Fruit fly (Drosophila melanogaster) whole organism, embryonic: ENCODE data around the gene IntS14.
A peak's percentile ranks its signal among the peaks of the same experiment; 100 is the strongest.

ENCODE experiments used
- CG10147 ChIP-seq: fragments of 200-800 bp; sonication (Bioruptor generic); optimal IDR thresholded peaks from 2 replicates; lab custom pipeline; 2019; ENCODE audit warnings: missing biosample characterization, mild to moderate bottlenecking, missing genetic modification characterization, moderate library complexity
- CG12299 ChIP-seq: fragments of 200-800 bp; sonication (Bioruptor generic); optimal IDR thresholded peaks from 2 replicates; lab custom pipeline; 2018; ENCODE audit warnings: missing biosample characterization, mild to moderate bottlenecking, missing genetic modification characterization
- CG13287 ChIP-seq: fragments of 200-800 bp; sonication (Bioruptor generic); IDR thresholded peaks from 2 replicates; pipeline ENCODE4 v1.3.6; 2022; ENCODE audit warnings: missing biosample characterization, missing genetic modification characterization; ENCODE audit not compliant: partially characterized antibody
- CG13894 ChIP-seq: fragments of 200-800 bp; sonication (Bioruptor generic); optimal IDR thresholded peaks from 3 replicates; lab custom pipeline; 2018; ENCODE audit warnings: missing biosample characterization, mild to moderate bottlenecking, missing genetic modification characterization, moderate library complexity
- CG14441 ChIP-seq: fragments of 200-800 bp; sonication (Bioruptor generic); IDR thresholded peaks from 2 replicates; pipeline ENCODE4 v1.3.6; 2022; ENCODE audit warnings: missing biosample characterization, missing genetic modification characterization
- CG15269 ChIP-seq: fragments of 200-800 bp; sonication (Bioruptor generic); optimal IDR thresholded peaks from 2 replicates; lab custom pipeline; 2018; ENCODE audit warnings: missing biosample characterization, mild to moderate bottlenecking, missing genetic modification characterization, moderate library complexity
- CG15601 ChIP-seq: fragments of 200-800 bp; sonication (Bioruptor generic); optimal IDR thresholded peaks from 3 replicates; lab custom pipeline; 2019; ENCODE audit warnings: missing biosample characterization, mild to moderate bottlenecking, missing genetic modification characterization, moderate library complexity
- CG17359 ChIP-seq: fragments of 200-800 bp; sonication (Bioruptor generic); optimal IDR thresholded peaks from 3 replicates; lab custom pipeline; 2018; ENCODE audit warnings: missing biosample characterization, mild to moderate bottlenecking, missing genetic modification characterization, moderate library complexity
- CG17612 ChIP-seq: fragments of 200-800 bp; sonication (Bioruptor generic); IDR thresholded peaks from 2 replicates; pipeline ENCODE4 v1.3.6; 2022; ENCODE audit warnings: missing biosample characterization, missing genetic modification characterization
- CG1792 ChIP-seq: fragments of 200-800 bp; sonication (Bioruptor generic); optimal IDR thresholded peaks from 2 replicates; lab custom pipeline; 2016; ENCODE audit warnings: missing biosample characterization, missing genetic modification characterization
- CG18011 ChIP-seq: fragments of 200-800 bp; sonication (Bioruptor generic); optimal IDR thresholded peaks from 2 replicates; lab custom pipeline; 2017; ENCODE audit warnings: missing biosample characterization, missing genetic modification characterization, mild to moderate bottlenecking, moderate library complexity, missing genotype
- CG2120 ChIP-seq: fragments of 200-800 bp; sonication (Bioruptor generic); optimal IDR thresholded peaks from 3 replicates; lab custom pipeline; 2016; ENCODE audit warnings: missing biosample characterization, missing genetic modification characterization
- CG2875 ChIP-seq: fragments of 200-800 bp; sonication (Bioruptor generic); optimal IDR thresholded peaks from 2 replicates; lab custom pipeline; 2017; ENCODE audit warnings: missing biosample characterization, mild to moderate bottlenecking, missing genetic modification characterization, missing genetic modification reagents
- CG4404 ChIP-seq: fragments of 200-800 bp; sonication (Bioruptor generic); IDR thresholded peaks from 2 replicates; pipeline ENCODE4 v1.3.6; 2022; ENCODE audit warnings: missing biosample characterization, missing genetic modification characterization
- CG7786 ChIP-seq: fragments of 200-800 bp; sonication (Bioruptor generic); optimal IDR thresholded peaks from 2 replicates; lab custom pipeline; 2016; ENCODE audit warnings: missing biosample characterization, missing genetic modification characterization
- CG8290 ChIP-seq, 3 experiments: fragments of 200-800 bp; sonication (Bioruptor generic); optimal IDR thresholded peaks; 2 replicates each; lab custom pipeline; 2016 to 2019; ENCODE audit warnings: missing biosample characterization in 3 of 3, missing genetic modification characterization in 3 of 3, mild to moderate bottlenecking in 2 of 3, moderate library complexity in 1 of 3
- CG8765 ChIP-seq: fragments of 200-800 bp; sonication (Bioruptor generic); IDR thresholded peaks from 2 replicates; pipeline ENCODE4 v1.3.6; 2022; ENCODE audit warnings: missing biosample characterization, missing genetic modification characterization
- CG8924 ChIP-seq: fragments of 200-800 bp; optimal IDR thresholded peaks from 3 replicates; lab custom pipeline; 2019; ENCODE audit warnings: missing biosample characterization, mild to moderate bottlenecking, missing genetic modification characterization, moderate library complexity
- Dek ChIP-seq: fragments of 200-800 bp; sonication (Bioruptor generic); optimal IDR thresholded peaks from 3 replicates; lab custom pipeline; 2019; ENCODE audit warnings: missing biosample characterization, mild to moderate bottlenecking, missing genetic modification characterization, moderate library complexity
- Dp ChIP-seq: fragments of 200-800 bp; sonication (Bioruptor generic); optimal IDR thresholded peaks from 2 replicates; lab custom pipeline; 2018; ENCODE audit warnings: missing biosample characterization, mild to moderate bottlenecking, missing genetic modification characterization, moderate library complexity
- Ets97D ChIP-seq: fragments of 200-800 bp; sonication (Bioruptor generic); optimal IDR thresholded peaks from 3 replicates; lab custom pipeline; 2016; ENCODE audit warnings: missing biosample characterization, missing genetic modification characterization
- Fer2 ChIP-seq: fragments of 200-800 bp; sonication (Bioruptor generic); optimal IDR thresholded peaks from 2 replicates; lab custom pipeline; 2018; ENCODE audit warnings: missing biosample characterization, mild to moderate bottlenecking, missing genetic modification characterization, moderate library complexity
- H15 ChIP-seq: fragments of 200-800 bp; sonication (Bioruptor generic); IDR thresholded peaks from 3 replicates; pipeline ENCODE4 v1.3.6; 2022; ENCODE audit warnings: missing biosample characterization, missing genetic modification characterization
- H2.0 ChIP-seq: fragments of 200-800 bp; sonication (Bioruptor generic); IDR thresholded peaks from 2 replicates; pipeline ENCODE4 v1.3.6; 2022; ENCODE audit warnings: missing biosample characterization, missing genetic modification characterization
- MBD-R2 ChIP-seq: fragments of 200-800 bp; sonication (Bioruptor generic); IDR thresholded peaks from 2 replicates; pipeline ENCODE4 v1.3.6; 2022; ENCODE audit warnings: missing biosample characterization, missing genetic modification characterization
- Med ChIP-seq: fragments of 200-800 bp; sonication (Bioruptor generic); peaks from one replicate; lab custom pipeline; 2016; ENCODE audit warnings: missing biosample characterization, missing genetic modification characterization, mild to moderate bottlenecking, inconsistent platforms, moderate library complexity
- Oaz ChIP-seq: fragments of 200-800 bp; sonication (Bioruptor generic); IDR thresholded peaks from 2 replicates; pipeline ENCODE4 v1.3.6; 2022; ENCODE audit warnings: missing biosample characterization, missing genetic modification characterization
- Spps ChIP-seq: fragments of 200-800 bp; sonication (Bioruptor generic); optimal IDR thresholded peaks from 2 replicates; lab custom pipeline; 2018; ENCODE audit warnings: missing biosample characterization, mild to moderate bottlenecking, missing genetic modification characterization
- Taf1 ChIP-seq: fragments of 200-800 bp; sonication (Bioruptor generic); IDR thresholded peaks from 2 replicates; pipeline ENCODE4 v1.3.6; 2022; ENCODE audit warnings: missing biosample characterization, missing genetic modification characterization
- Tbp ChIP-seq: fragments of >200 bp; optimal IDR thresholded peaks from 2 replicates; lab custom pipeline; 2018; ENCODE audit warnings: missing biosample characterization, missing genetic modification characterization
- bbx ChIP-seq: fragments of 200-800 bp; sonication (Bioruptor generic); IDR thresholded peaks from 2 replicates; pipeline ENCODE4 v1.3.6; 2022; ENCODE audit warnings: missing biosample characterization, missing genetic modification characterization; ENCODE audit not compliant: partially characterized antibody
- bsh ChIP-seq, 2 experiments: fragments of 200-800 bp; sonication (Bioruptor generic); optimal IDR thresholded peaks; 2 replicates each; lab custom pipeline; 2017 to 2018; ENCODE audit warnings: mild to moderate bottlenecking in 2 of 2, missing biosample characterization in 2 of 2, missing genetic modification characterization in 2 of 2, moderate library complexity in 1 of 2
- chif ChIP-seq, 2 experiments: fragments of 200-800 bp; sonication (Bioruptor generic); optimal IDR thresholded peaks; 3 replicates each; lab custom pipeline; 2016; ENCODE audit warnings: missing biosample characterization in 2 of 2, missing genetic modification characterization in 2 of 2
- crp ChIP-seq, 2 experiments: fragments of 200-800 bp; sonication (Bioruptor generic); optimal IDR thresholded peaks; 2 replicates in 1 of 2; 3 replicates in 1 of 2; lab custom pipeline; 2017; ENCODE audit warnings: missing biosample characterization in 2 of 2, missing genetic modification characterization in 2 of 2, mild to moderate bottlenecking in 1 of 2, moderate library complexity in 1 of 2
- en ChIP-seq: fragments of 200-800 bp; sonication (Bioruptor generic); optimal IDR thresholded peaks from 2 replicates; lab custom pipeline; 2016; ENCODE audit warnings: missing biosample characterization, missing genetic modification characterization
- fd96Cb ChIP-seq: fragments of 200-800 bp; sonication (Bioruptor generic); optimal IDR thresholded peaks from 2 replicates; lab custom pipeline; 2018; ENCODE audit warnings: missing biosample characterization, mild to moderate bottlenecking, missing genetic modification characterization, moderate library complexity
- knrl ChIP-seq: fragments of 200-800 bp; sonication (Bioruptor generic); IDR thresholded peaks from 3 replicates; pipeline ENCODE4 v1.3.6; 2022; ENCODE audit warnings: missing biosample characterization, missing genetic modification characterization; ENCODE audit not compliant: partially characterized antibody
- pan ChIP-seq, 4 experiments: fragments of >200 bp in 3 of 4; fragments of 200-800 bp in 1 of 4; sonication (Bioruptor generic) in 1 of 4; optimal IDR thresholded peaks in 3 of 4; IDR thresholded peaks in 1 of 4; 2 replicates each; pipeline versions ENCODE4 v1.3.6 to Lab custom; 2017 to 2022; ENCODE audit warnings: missing biosample characterization in 2 of 4, missing genetic modification characterization in 2 of 4, mixed read lengths in 1 of 4
- run ChIP-seq: fragments of 200-800 bp; sonication (Bioruptor generic); optimal IDR thresholded peaks from 3 replicates; lab custom pipeline; 2018; ENCODE audit warnings: missing biosample characterization, mild to moderate bottlenecking, missing genetic modification characterization
- sens ChIP-seq: fragments of 200-800 bp; sonication (Bioruptor generic); peaks from one replicate; lab custom pipeline; 2016; ENCODE audit warnings: missing biosample characterization, missing genetic modification characterization
- wek ChIP-seq: fragments of 200-800 bp; sonication (Bioruptor generic); optimal IDR thresholded peaks from 3 replicates; lab custom pipeline; 2018; ENCODE audit warnings: missing biosample characterization, mild to moderate bottlenecking, missing genetic modification characterization, moderate library complexity

The IntS14 gene

DNA sequence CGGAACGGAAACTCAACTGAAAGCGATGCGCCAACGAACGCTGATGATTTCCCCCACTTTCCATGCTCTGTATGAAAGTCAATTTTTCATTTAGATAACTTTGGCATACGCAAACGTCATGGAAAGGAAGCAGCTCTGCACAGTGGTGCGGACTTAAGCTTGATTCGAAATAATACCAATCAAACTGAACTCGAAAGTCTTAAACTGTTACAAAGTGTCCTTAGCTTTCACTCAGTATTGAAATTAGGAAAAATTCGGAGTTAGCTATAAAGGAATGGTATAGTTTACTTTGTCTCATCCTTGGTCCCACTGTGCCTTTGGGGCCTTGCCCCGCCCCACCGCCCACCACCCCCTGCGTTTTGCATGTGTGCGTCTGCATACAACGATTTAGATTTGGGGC lies 43.2 kb downstream of the IntS14 start (continued):
- no peak for TF ChIP-seq crp (GFP tag; optimal IDR thresholded peaks at IDR 0.05; lab: Kevin White, UChicago)
- TF ChIP-seq CG7786 = peak; percentile 42
- TF ChIP-seq knrl (GFP tag; lab: Robert Waterston, UW) = no peak
- TF ChIP-seq CG17359 (tag; lab: Kevin White, UChicago) = peak; percentile 38
- TF ChIP-seq en (GFP tag; lab: Kevin White, UChicago) = no peak
- TF ChIP-seq H2.0 (GFP tag; lab: Robert Waterston, UW) = peak; percentile 59; the same call in 1 of the 2 replicates
- no peak for TF ChIP-seq Spps (tag; lab: Kevin White, UChicago)
- TF ChIP-seq Oaz (GFP tag; lab: Robert Waterston, UW) = peak; percentile 58
- peak; percentile 42 for TF ChIP-seq CG12299 (tag; lab: Kevin White, UChicago)
- no peak for TF ChIP-seq Dp
- TF ChIP-seq Tbp (GFP tag; lab: Kevin White, UChicago) = no peak
- no peak for TF ChIP-seq bbx (GFP tag; lab: Robert Waterston, UW)
- no peak for TF ChIP-seq CG18011 (GFP tag; lab: Kevin White, UChicago)
- peak; percentile 1 for TF ChIP-seq Fer2 (tag; lab: Kevin White, UChicago)
- TF ChIP-seq chif (GFP tag; optimal IDR thresholded peaks at IDR 0.05; lab: Kevin White, UChicago) = peak in 1 of 2 experiments; percentile 26
- peak; percentile 63; the same call in 1 of the 3 replicates for TF ChIP-seq H15 (GFP tag; lab: Robert Waterston, UW)
- TF ChIP-seq CG14441 (GFP tag; lab: Robert Waterston, UW) = peak; percentile 72
- peak in 1 of 2 experiments; percentile 21 for TF ChIP-seq bsh (GFP tag; optimal IDR thresholded peaks at IDR 0.05; lab: Kevin White, UChicago)
- TF ChIP-seq CG4404 = no peak
- peak; percentile 64 for TF ChIP-seq Taf1 (GFP tag; lab: Robert Waterston, UW)
- TF ChIP-seq CG13894 = peak; percentile 18
- peak; percentile 12; the same call in 1 of the 2 replicates for TF ChIP-seq CG8765 (GFP tag; lab: Robert Waterston, UW)
- peak; percentile 47 for TF ChIP-seq CG8924 (tag; lab: Kevin White, UChicago)
- TF ChIP-seq Ets97D (GFP tag; lab: Kevin White, UChicago) = no peak
- TF ChIP-seq MBD-R2 (GFP tag; lab: Robert Waterston, UW) = peak; percentile 38; the same call in 1 of the 2 replicates
- peak; percentile 5 for TF ChIP-seq CG2875
- peak; percentile 3 for TF ChIP-seq fd96Cb (tag; lab: Kevin White, UChicago)

- peak; percentile 23 for TF ChIP-seq Med (GFP tag; lab: Kevin White, UChicago)
- TF ChIP-seq CG13287 (GFP tag; lab: Robert Waterston, UW) = peak; percentile 48
- TF ChIP-seq sens = peak; percentile 16
- TF ChIP-seq CG8290 (GFP tag; optimal IDR thresholded peaks at IDR 0.05; lab: Kevin White, UChicago) = no peak
- TF ChIP-seq CG8290 (tag; optimal IDR thresholded peaks at IDR 0.05; lab: Kevin White, UChicago) = peak in 1 of 2 experiments; percentile 11
- TF ChIP-seq run (tag; lab: Kevin White, UChicago) = no peak
- peak; percentile 30 for TF ChIP-seq CG15601
- no peak for TF ChIP-seq pan (optimal IDR thresholded peaks at IDR 0.05; lab: Kevin White, UChicago)
- no peak for TF ChIP-seq pan (GFP tag; optimal IDR thresholded peaks at IDR 0.05 in 1 of 2, IDR thresholded peaks at IDR 0.05 in 1 of 2)
- peak; percentile 0 for TF ChIP-seq CG15269 (tag; lab: Kevin White, UChicago)
- TF ChIP-seq wek (GFP tag; lab: Kevin White, UChicago) = peak; percentile 76
- TF ChIP-seq CG10147 = no peak
- TF ChIP-seq Dek (tag; lab: Kevin White, UChicago) = no peak
- no peak for TF ChIP-seq CG1792 (GFP tag; lab: Kevin White, UChicago)
- peak; percentile 56; the same call in 1 of the 2 replicates for TF ChIP-seq CG17612 (GFP tag; lab: Robert Waterston, UW)
- peak; percentile 29 for TF ChIP-seq CG2120
- TF ChIP-seq, all 482 proteins: peak for 9
Observed at dm6 chr2L:1211528-1211927, 47.3 kb downstream of the IntS14 start.
